Worm (Caenorhabditis elegans): ENCODE data around the gene D1005.4.
A peak's percentile ranks its signal among the peaks of the same experiment; 100 is the strongest.

D1005.4 gene

ce11 chrX:1503698-1504501 is 18.3 kb upstream of the D1005.4 start (continued):
- TF ChIP-seq mbf-1 (tag; optimal IDR thresholded peaks at IDR 0.05) (no peak), nhr-77 (tag; optimal IDR thresholded peaks at IDR 0.05) (no peak), unc-62 (GFP tag; optimal IDR thresholded peaks at IDR 0.05) (no peak), mdl-1 (tag; optimal IDR thresholded peaks at IDR 0.05) (no peak), nhr-237 (tag; optimal IDR thresholded peaks at IDR 0.05) (no peak), crh-2 (tag; optimal IDR thresholded peaks at IDR 0.05) (peak; percentile 57), nhr-11 (tag; optimal IDR thresholded peaks at IDR 0.05) (no peak)

ce11 chrX:1502914-1503313 is 17.3 kb upstream of the D1005.4 start:
- no peak for TF ChIP-seq unc-55 (GFP tag; optimal IDR thresholded peaks at IDR 0.05)
- TF ChIP-seq lsy-2 (tag; optimal IDR thresholded peaks at IDR 0.05), result no peak
- TF ChIP-seq ZK546.5 (tag; optimal IDR thresholded peaks at IDR 0.05), result no peak
- no peak for TF ChIP-seq elt-1 (tag; optimal IDR thresholded peaks at IDR 0.05)
- TF ChIP-seq lin-11 (tag; optimal IDR thresholded peaks at IDR 0.05), result no peak
- TF ChIP-seq ztf-1 (GFP tag; conservative IDR thresholded peaks at IDR 0.05), result no peak
- TF ChIP-seq nhr-21 (tag; optimal IDR thresholded peaks at IDR 0.05), result no peak
- TF ChIP-seq blmp-1 (tag; optimal IDR thresholded peaks at IDR 0.05; ENCODE audit: insufficient read depth), result no peak
- no peak for TF ChIP-seq nhr-23 (tag; optimal IDR thresholded peaks at IDR 0.05)
- TF ChIP-seq R02D3.7 (tag; optimal IDR thresholded peaks at IDR 0.05), result no peak
- no peak for TF ChIP-seq crh-2 (tag; optimal IDR thresholded peaks at IDR 0.05)
- no peak for TF ChIP-seq nhr-129 (tag; optimal IDR thresholded peaks at IDR 0.05)

ce11 chrX:1502490-1502889 is 16.9 kb upstream of the D1005.4 start, which contains the start of gene F09E10.1:
Gene F09E10.1 (plus strand): TSS chrX:1502790.
- no peak for TF ChIP-seq aly-2 (tag; optimal IDR thresholded peaks at IDR 0.05)
- TF ChIP-seq alr-1 (tag; optimal IDR thresholded peaks at IDR 0.05), result no peak
- no peak for TF ChIP-seq zag-1 (tag; optimal IDR thresholded peaks at IDR 0.05)
- no peak for TF ChIP-seq nhr-10 (tag; optimal IDR thresholded peaks at IDR 0.05)
- TF ChIP-seq nhr-129 (tag; optimal IDR thresholded peaks at IDR 0.05), result no peak
- no peak for TF ChIP-seq ZK546.5 (tag; optimal IDR thresholded peaks at IDR 0.05)
- no peak for TF ChIP-seq nhr-6 (tag; optimal IDR thresholded peaks at IDR 0.05)
- no peak for TF ChIP-seq F13H6.1 (tag; optimal IDR thresholded peaks at IDR 0.05)
- no peak for TF ChIP-seq gmeb-1 (tag; optimal IDR thresholded peaks at IDR 0.05)
- no peak for TF ChIP-seq nhr-25 (tag; optimal IDR thresholded peaks at IDR 0.05)
- TF ChIP-seq nhr-11 (tag; optimal IDR thresholded peaks at IDR 0.05), result no peak
- TF ChIP-seq elt-3 (tag; optimal IDR thresholded peaks at IDR 0.05), result no peak
- no peak for TF ChIP-seq peb-1 (tag; optimal IDR thresholded peaks at IDR 0.05)
- TF ChIP-seq snpc-4 (tag; optimal IDR thresholded peaks at IDR 0.05), result no peak
- no peak for TF ChIP-seq unc-39 (tag; optimal IDR thresholded peaks at IDR 0.05)
- no peak for TF ChIP-seq lin-11 (tag; optimal IDR thresholded peaks at IDR 0.05)
- TF ChIP-seq skn-1 (tag; optimal IDR thresholded peaks at IDR 0.05), result no peak
- no peak for TF ChIP-seq nhr-21 (tag; optimal IDR thresholded peaks at IDR 0.05)
- no peak for TF ChIP-seq nhr-23 (tag; optimal IDR thresholded peaks at IDR 0.05)

ce11 chrX:1501752-1502151 is 16.1 kb upstream of the D1005.4 start, which contains the start of gene F09E10.7:
Gene F09E10.7 (minus strand): TSS chrX:1501852.
- no peak for TF ChIP-seq fos-1 (tag; optimal IDR thresholded peaks at IDR 0.05)
- TF ChIP-seq R02D3.7 (tag; optimal IDR thresholded peaks at IDR 0.05), result no peak
- TF ChIP-seq ceh-82 (tag; optimal IDR thresholded peaks at IDR 0.05), result no peak
- no peak for TF ChIP-seq nhr-77 (tag; optimal IDR thresholded peaks at IDR 0.05)
- TF ChIP-seq alr-1 (tag; optimal IDR thresholded peaks at IDR 0.05), result no peak
- TF ChIP-seq sma-9 (GFP tag; optimal IDR thresholded peaks at IDR 0.05), result no peak
- TF ChIP-seq sma-9 (tag; optimal IDR thresholded peaks at IDR 0.05), result no peak
- no peak for TF ChIP-seq elt-3 (tag; optimal IDR thresholded peaks at IDR 0.05)
- TF ChIP-seq elt-1 (tag; optimal IDR thresholded peaks at IDR 0.05), result no peak
- no peak for TF ChIP-seq mdl-1 (tag; optimal IDR thresholded peaks at IDR 0.05)

- TF ChIP-seq ceh-82 (tag; optimal IDR thresholded peaks at IDR 0.05), result no peak
- TF ChIP-seq nhr-129 (tag; optimal IDR thresholded peaks at IDR 0.05), result peak; percentile 45
These were observed 13.9 kb upstream of the D1005.4 start for ce11 chrX:1499499-1499898.
